Fruit fly (Drosophila melanogaster) whole organism, embryonic: ENCODE results near the gene Vps39.

ENCODE experiments used
- ATbp ChIP-seq: fragments of 200-800 bp; sonication (Bioruptor generic); optimal IDR thresholded peaks from 2 replicates; lab custom pipeline; 2017; ENCODE audit warnings: missing biosample characterization, mild to moderate bottlenecking, missing genetic modification characterization, missing genetic modification reagents
- Atf3 ChIP-seq: fragments of 200-800 bp; sonication (Bioruptor generic); optimal IDR thresholded peaks from 3 replicates; lab custom pipeline; 2016; ENCODE audit warnings: missing biosample characterization, missing genetic modification characterization
- CG11093 ChIP-seq: fragments of 200-800 bp; sonication (Bioruptor generic); IDR thresholded peaks from 3 replicates; pipeline ENCODE4 v1.3.6; 2022; ENCODE audit warnings: missing biosample characterization, missing genetic modification characterization
- CG12155 ChIP-seq: fragments of 200-800 bp; sonication (Bioruptor generic); optimal IDR thresholded peaks from 3 replicates; lab custom pipeline; 2016; ENCODE audit warnings: missing biosample characterization, missing genetic modification characterization
- CG12391 ChIP-seq: fragments of 200-800 bp; sonication (Bioruptor generic); optimal IDR thresholded peaks from 3 replicates; lab custom pipeline; 2018; ENCODE audit warnings: missing biosample characterization, mild to moderate bottlenecking, missing genetic modification characterization, moderate library complexity
- CG13123 ChIP-seq: fragments of 200-800 bp; sonication (Bioruptor generic); optimal IDR thresholded peaks from 2 replicates; lab custom pipeline; 2016; ENCODE audit warnings: missing biosample characterization, missing genetic modification characterization
- CG1602 ChIP-seq: fragments of 200-800 bp; sonication (Bioruptor generic); optimal IDR thresholded peaks from 3 replicates; lab custom pipeline; 2016; ENCODE audit warnings: missing biosample characterization, missing genetic modification characterization
- CG30020 ChIP-seq: fragments of 200-800 bp; optimal IDR thresholded peaks from 2 replicates; lab custom pipeline; 2019; ENCODE audit warnings: missing biosample characterization, mild to moderate bottlenecking, missing genetic modification characterization, moderate library complexity
- CG3065 ChIP-seq: fragments of 200-800 bp; sonication (Bioruptor generic); optimal IDR thresholded peaks from 2 replicates; lab custom pipeline; 2016; ENCODE audit warnings: missing biosample characterization, missing genetic modification characterization
- CG3281 ChIP-seq: fragments of 200-800 bp; sonication (Bioruptor generic); optimal IDR thresholded peaks from 3 replicates; lab custom pipeline; 2017; ENCODE audit warnings: missing biosample characterization, mild to moderate bottlenecking, missing genetic modification characterization
- CG4617 ChIP-seq: fragments of 200-800 bp; sonication (Bioruptor generic); optimal IDR thresholded peaks from 3 replicates; lab custom pipeline; 2016; ENCODE audit warnings: missing biosample characterization, missing genetic modification characterization, borderline replicate concordance
- CG4820 ChIP-seq: fragments of 200-800 bp; sonication (Bioruptor generic); optimal IDR thresholded peaks from 3 replicates; lab custom pipeline; 2016; ENCODE audit warnings: missing biosample characterization, missing genetic modification characterization
- Deaf1 ChIP-seq: fragments of 200-800 bp; optimal IDR thresholded peaks from 3 replicates; lab custom pipeline; 2019; ENCODE audit warnings: missing biosample characterization, mild to moderate bottlenecking, missing genetic modification characterization, moderate library complexity
- Doc3 ChIP-seq: fragments of 200-800 bp; sonication (Bioruptor generic); IDR thresholded peaks from 3 replicates; pipeline ENCODE4 v1.3.6; 2022; ENCODE audit warnings: missing biosample characterization, missing genetic modification characterization; ENCODE audit not compliant: partially characterized antibody
- Dref ChIP-seq: fragments of 200-800 bp; sonication (Bioruptor generic); IDR thresholded peaks from 2 replicates; pipeline ENCODE4 v1.3.6; 2022; ENCODE audit warnings: missing biosample characterization, missing genetic modification characterization
- Elba2 ChIP-seq: fragments of 200-800 bp; sonication (Bioruptor generic); optimal IDR thresholded peaks from 3 replicates; lab custom pipeline; 2016; ENCODE audit warnings: missing biosample characterization, missing genetic modification characterization
- Hr39 ChIP-seq: fragments of >200 bp; optimal IDR thresholded peaks from 2 replicates; lab custom pipeline; 2017
- MBD-R2 ChIP-seq: fragments of 200-800 bp; sonication (Bioruptor generic); IDR thresholded peaks from 2 replicates; pipeline ENCODE4 v1.3.6; 2022; ENCODE audit warnings: missing biosample characterization, missing genetic modification characterization
- Max ChIP-seq: fragments of 200-800 bp; sonication (Bioruptor generic); optimal IDR thresholded peaks from 2 replicates; lab custom pipeline; 2016; ENCODE audit warnings: missing biosample characterization, mild to moderate bottlenecking, missing genetic modification characterization
- NFAT ChIP-seq: fragments of 200-800 bp; sonication (Bioruptor generic); IDR thresholded peaks from 2 replicates; pipeline ENCODE4 v1.3.6; 2022; ENCODE audit warnings: missing biosample characterization, missing genetic modification characterization
- Oaz ChIP-seq: fragments of 200-800 bp; sonication (Bioruptor generic); IDR thresholded peaks from 2 replicates; pipeline ENCODE4 v1.3.6; 2022; ENCODE audit warnings: missing biosample characterization, missing genetic modification characterization
- Spps ChIP-seq: fragments of 200-800 bp; sonication (Bioruptor generic); optimal IDR thresholded peaks from 2 replicates; lab custom pipeline; 2018; ENCODE audit warnings: missing biosample characterization, mild to moderate bottlenecking, missing genetic modification characterization
- Sry-β ChIP-seq: fragments of 200-800 bp; sonication (Bioruptor generic); optimal IDR thresholded peaks from 2 replicates; lab custom pipeline; 2018; ENCODE audit warnings: missing biosample characterization, mild to moderate bottlenecking, missing genetic modification characterization, moderate library complexity
- TFAM ChIP-seq: fragments of 200-800 bp; sonication (Bioruptor generic); optimal IDR thresholded peaks from 2 replicates; lab custom pipeline; 2017; ENCODE audit warnings: missing biosample characterization, missing genetic modification characterization, inconsistent platforms
- ara ChIP-seq: fragments of 200-800 bp; sonication (Bioruptor generic); IDR thresholded peaks from 2 replicates; pipeline ENCODE4 v1.3.6; 2022; ENCODE audit warnings: missing biosample characterization, missing genetic modification characterization
- bowl ChIP-seq: fragments of 200-800 bp; sonication (Bioruptor generic); IDR thresholded peaks from 2 replicates; pipeline ENCODE4 v1.3.6; 2022; ENCODE audit warnings: missing biosample characterization, missing genetic modification characterization
- cwo ChIP-seq: fragments of 200-800 bp; sonication (Bioruptor generic); optimal IDR thresholded peaks from 3 replicates; lab custom pipeline; 2017; ENCODE audit warnings: missing biosample characterization, missing genetic modification characterization, mild to moderate bottlenecking, moderate library complexity, missing genetic modification reagents
- dmrt11E ChIP-seq: fragments of 200-800 bp; sonication (Bioruptor generic); optimal IDR thresholded peaks from 3 replicates; lab custom pipeline; 2018; ENCODE audit warnings: missing biosample characterization, mild to moderate bottlenecking, missing genetic modification characterization, moderate library complexity
- dmrt99B ChIP-seq: fragments of 200-800 bp; sonication (Bioruptor generic); optimal IDR thresholded peaks from 2 replicates; lab custom pipeline; 2018; ENCODE audit warnings: missing biosample characterization, mild to moderate bottlenecking, missing genetic modification characterization, moderate library complexity
- dysf ChIP-seq: fragments of 200-800 bp; sonication (Bioruptor generic); IDR thresholded peaks from 3 replicates; pipeline ENCODE4 v1.3.6; 2022; ENCODE audit warnings: missing biosample characterization, missing genetic modification characterization
- eve ChIP-seq, 2 experiments: fragments of >200 bp; optimal IDR thresholded peaks; 2 replicates each; lab custom pipeline; 2017; ENCODE audit warnings: missing biosample characterization in 2 of 2, missing genetic modification characterization in 2 of 2
- h ChIP-seq: fragments of >200 bp; optimal IDR thresholded peaks from 2 replicates; lab custom pipeline; 2017
- hb ChIP-seq: fragments of 200-800 bp; sonication (Bioruptor generic); IDR thresholded peaks from 3 replicates; pipeline ENCODE4 v1.3.6; 2022; ENCODE audit warnings: missing biosample characterization, missing genetic modification characterization; ENCODE audit not compliant: partially characterized antibody
- knrl ChIP-seq: fragments of 200-800 bp; sonication (Bioruptor generic); IDR thresholded peaks from 3 replicates; pipeline ENCODE4 v1.3.6; 2022; ENCODE audit warnings: missing biosample characterization, missing genetic modification characterization; ENCODE audit not compliant: partially characterized antibody
- lab ChIP-seq: fragments of 200-800 bp; sonication (Bioruptor generic); optimal IDR thresholded peaks from 3 replicates; lab custom pipeline; 2017; ENCODE audit warnings: missing biosample characterization, missing genetic modification characterization, mild to moderate bottlenecking, moderate library complexity, missing genetic modification reagents
- lilli ChIP-seq: fragments of 200-800 bp; sonication (Bioruptor generic); optimal IDR thresholded peaks from 3 replicates; lab custom pipeline; 2016; ENCODE audit warnings: missing biosample characterization, missing genetic modification characterization
- nau ChIP-seq: fragments of 200-800 bp; sonication (Bioruptor generic); optimal IDR thresholded peaks from 3 replicates; lab custom pipeline; 2017; ENCODE audit warnings: missing biosample characterization, mild to moderate bottlenecking, missing genetic modification characterization, missing genetic modification reagents
- nom ChIP-seq: fragments of 200-800 bp; sonication (Bioruptor generic); optimal IDR thresholded peaks from 2 replicates; lab custom pipeline; 2017; ENCODE audit warnings: missing biosample characterization, missing genetic modification characterization, mild to moderate bottlenecking, moderate library complexity, missing genetic modification reagents
- peb ChIP-seq: fragments of 200-800 bp; sonication (Bioruptor generic); IDR thresholded peaks from 2 replicates; pipeline ENCODE4 v1.3.6; 2022; ENCODE audit warnings: missing biosample characterization, missing genetic modification characterization
- prd ChIP-seq, 3 experiments: fragments of >200 bp in 2 of 3; fragments of 200-800 bp in 1 of 3; sonication (Bioruptor generic) in 1 of 3; optimal IDR thresholded peaks in 2 of 3; IDR thresholded peaks in 1 of 3; 2 replicates in 2 of 3; 3 replicates in 1 of 3; pipeline versions ENCODE4 v1.3.6 to Lab custom; 2017 to 2022; ENCODE audit warnings: missing biosample characterization in 1 of 3, missing genetic modification characterization in 1 of 3
- rib ChIP-seq: fragments of 200-800 bp; sonication (Bioruptor generic); IDR thresholded peaks from 2 replicates; pipeline ENCODE4 v1.3.6; 2022; ENCODE audit warnings: missing biosample characterization, missing genetic modification characterization
- run ChIP-seq: fragments of 200-800 bp; sonication (Bioruptor generic); optimal IDR thresholded peaks from 3 replicates; lab custom pipeline; 2018; ENCODE audit warnings: missing biosample characterization, mild to moderate bottlenecking, missing genetic modification characterization
- schlank ChIP-seq: fragments of 200-800 bp; sonication (Bioruptor generic); optimal IDR thresholded peaks from 2 replicates; lab custom pipeline; 2018; ENCODE audit warnings: missing biosample characterization, mild to moderate bottlenecking, missing genetic modification characterization
- sens-2 ChIP-seq: fragments of 200-800 bp; sonication (Bioruptor generic); IDR thresholded peaks from 2 replicates; pipeline ENCODE4 v1.3.6; 2022; ENCODE audit warnings: missing biosample characterization, missing genetic modification characterization
- sim ChIP-seq: fragments of 200-800 bp; sonication (Bioruptor generic); IDR thresholded peaks from 2 replicates; pipeline ENCODE4 v1.3.6; 2022; ENCODE audit warnings: missing biosample characterization, missing genetic modification characterization
- slou ChIP-seq: fragments of 200-800 bp; sonication (Bioruptor generic); optimal IDR thresholded peaks from 3 replicates; lab custom pipeline; 2016; ENCODE audit warnings: missing biosample characterization, missing genetic modification characterization
- sr ChIP-seq: fragments of 200-800 bp; sonication (Bioruptor generic); IDR thresholded peaks from 3 replicates; pipeline ENCODE4 v1.3.6; 2022; ENCODE audit warnings: missing biosample characterization, missing genetic modification characterization
- sug ChIP-seq: fragments of 200-800 bp; optimal IDR thresholded peaks from 2 replicates; lab custom pipeline; 2019; ENCODE audit warnings: missing biosample characterization, mild to moderate bottlenecking, missing genetic modification characterization, moderate library complexity
- z ChIP-seq: fragments of 200-800 bp; sonication (Bioruptor generic); IDR thresholded peaks from 3 replicates; pipeline ENCODE4 v1.3.6; 2022; ENCODE audit warnings: missing biosample characterization, missing genetic modification characterization

Vps39 gene

DNA sequence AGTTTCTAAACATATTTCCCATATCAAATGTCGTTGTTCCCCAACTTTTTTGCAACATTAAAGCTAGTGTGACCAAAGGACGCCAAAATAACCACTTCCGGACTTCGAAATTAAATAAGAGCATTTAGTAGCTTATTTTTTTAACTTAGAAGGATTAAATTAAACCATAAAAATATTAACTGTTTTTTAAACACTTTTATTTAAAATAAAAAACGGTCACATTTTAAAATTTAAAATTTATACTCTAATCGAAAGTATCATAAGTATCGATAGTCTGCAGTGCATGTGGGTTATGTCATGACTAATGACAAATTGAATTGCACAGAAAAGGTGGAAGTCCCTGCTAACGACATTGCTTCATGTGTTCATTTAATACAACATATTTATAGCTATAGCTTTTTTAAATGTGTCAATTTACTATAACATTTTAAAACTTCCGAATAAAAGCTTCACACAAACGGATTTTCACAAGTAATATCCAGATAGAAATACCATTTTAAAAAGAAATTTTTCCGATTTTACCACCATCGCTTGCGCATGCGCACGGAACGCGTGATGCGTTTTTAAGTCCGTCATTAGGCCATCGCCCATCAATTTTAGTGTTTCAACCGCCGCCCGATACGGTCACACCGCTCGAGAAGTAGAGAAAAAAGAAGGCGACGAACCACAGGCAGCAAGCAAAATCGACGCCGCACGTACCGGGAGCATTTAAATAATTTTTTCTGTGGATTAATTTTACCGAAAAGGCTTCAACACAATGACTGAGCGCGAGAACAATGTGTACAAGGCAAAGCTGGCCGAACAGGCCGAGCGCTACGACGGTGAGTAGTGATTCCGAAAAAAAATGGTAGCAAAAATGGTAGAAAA lies 31.9 kb downstream of the Vps39 start, which contains the start of the genes CG7156 and 14-3-3epsilon (continued):
- peak; percentile 40 for TF ChIP-seq CG4617 (GFP tag; lab: Kevin White, UChicago)
- TF ChIP-seq z, result no peak
- peak; percentile 30 for TF ChIP-seq CG1602 (GFP tag; lab: Kevin White, UChicago)
- no peak for TF ChIP-seq Doc3 (GFP tag; lab: Robert Waterston, UW)
- TF ChIP-seq dysf (GFP tag; lab: Robert Waterston, UW), result no peak
- TF ChIP-seq Sry-β (GFP tag; lab: Kevin White, UChicago), result no peak
- peak; percentile 41 for TF ChIP-seq nom (GFP tag; lab: Kevin White, UChicago)
- peak; percentile 3 for TF ChIP-seq ATbp (GFP tag; lab: Kevin White, UChicago)
- no peak for TF ChIP-seq bowl
- TF ChIP-seq CG30020, result peak; percentile 50
- no peak for TF ChIP-seq Deaf1 (tag; lab: Kevin White, UChicago)
- TF ChIP-seq CG12155 (GFP tag; lab: Kevin White, UChicago), result peak; percentile 57
- no peak for TF ChIP-seq hb (GFP tag; lab: Robert Waterston, UW)
- TF ChIP-seq sim, result 0 out of 2 replicates have a peak, but pooled peaks have one; percentile 23
- TF ChIP-seq sug, result peak; percentile 22
- no peak for TF ChIP-seq eve (GFP tag; optimal IDR thresholded peaks at IDR 0.05; lab: Kevin White, UChicago)
- TF ChIP-seq Hr39, result no peak
- TF ChIP-seq slou (GFP tag; lab: Kevin White, UChicago), result peak; percentile 16
- 0 out of 2 replicates have a peak, but pooled peaks have one; percentile 3 for TF ChIP-seq NFAT
- peak; percentile 59 for TF ChIP-seq lilli (GFP tag; lab: Kevin White, UChicago)
- peak; percentile 9 for TF ChIP-seq Spps (tag; lab: Kevin White, UChicago)
- no peak for TF ChIP-seq Oaz (GFP tag; lab: Robert Waterston, UW)
- TF ChIP-seq Dref (GFP tag; lab: Robert Waterston, UW), result peak; percentile 61
- TF ChIP-seq CG4820 (GFP tag; lab: Kevin White, UChicago), result no peak
- peak; percentile 57; the same call in 1 of the 2 replicates for TF ChIP-seq MBD-R2
- TF ChIP-seq peb, result no peak
- TF ChIP-seq cwo (GFP tag; lab: Kevin White, UChicago), result no peak
- TF ChIP-seq lab (GFP tag; lab: Kevin White, UChicago), result peak; percentile 42
- TF ChIP-seq nau (GFP tag; lab: Kevin White, UChicago), result no peak
- TF ChIP-seq ara, result no peak
- TF ChIP-seq knrl (GFP tag; lab: Robert Waterston, UW), result peak; percentile 60
- no peak for TF ChIP-seq sens-2 (GFP tag; lab: Robert Waterston, UW)
- no peak for TF ChIP-seq CG11093 (GFP tag; lab: Robert Waterston, UW)
- TF ChIP-seq Atf3 (GFP tag; lab: Kevin White, UChicago), result no peak
- TF ChIP-seq Elba2 (GFP tag; lab: Kevin White, UChicago), result no peak
- peak; percentile 68 for TF ChIP-seq dmrt11E (tag; lab: Kevin White, UChicago)
- TF ChIP-seq Max (GFP tag; lab: Kevin White, UChicago), result peak; percentile 47
- TF ChIP-seq schlank (tag; lab: Kevin White, UChicago), result no peak
- no peak for TF ChIP-seq CG3065 (GFP tag; lab: Kevin White, UChicago)
- no peak for TF ChIP-seq run (tag; lab: Kevin White, UChicago)
- TF ChIP-seq CG12391 (tag; lab: Kevin White, UChicago), result peak; percentile 77
- no peak for TF ChIP-seq rib (GFP tag; lab: Robert Waterston, UW)
- no peak for TF ChIP-seq dmrt99B (tag; lab: Kevin White, UChicago)
- no peak for TF ChIP-seq h
- no peak for TF ChIP-seq CG13123 (GFP tag; lab: Kevin White, UChicago)
- TF ChIP-seq prd (optimal IDR thresholded peaks at IDR 0.05; lab: Kevin White, UChicago), result no peak
- peak; percentile 50; the same call in 1 of the 3 replicates for TF ChIP-seq prd (GFP tag; IDR thresholded peaks at IDR 0.05; lab: Robert Waterston, UW)
- no peak for TF ChIP-seq TFAM (GFP tag; lab: Kevin White, UChicago)
- TF ChIP-seq CG3281, result no peak
- no peak for TF ChIP-seq sr (GFP tag; lab: Robert Waterston, UW)
